Fruit fly (Drosophila melanogaster): ENCODE results near the gene CG43445.

The CG43445 gene

DNA sequence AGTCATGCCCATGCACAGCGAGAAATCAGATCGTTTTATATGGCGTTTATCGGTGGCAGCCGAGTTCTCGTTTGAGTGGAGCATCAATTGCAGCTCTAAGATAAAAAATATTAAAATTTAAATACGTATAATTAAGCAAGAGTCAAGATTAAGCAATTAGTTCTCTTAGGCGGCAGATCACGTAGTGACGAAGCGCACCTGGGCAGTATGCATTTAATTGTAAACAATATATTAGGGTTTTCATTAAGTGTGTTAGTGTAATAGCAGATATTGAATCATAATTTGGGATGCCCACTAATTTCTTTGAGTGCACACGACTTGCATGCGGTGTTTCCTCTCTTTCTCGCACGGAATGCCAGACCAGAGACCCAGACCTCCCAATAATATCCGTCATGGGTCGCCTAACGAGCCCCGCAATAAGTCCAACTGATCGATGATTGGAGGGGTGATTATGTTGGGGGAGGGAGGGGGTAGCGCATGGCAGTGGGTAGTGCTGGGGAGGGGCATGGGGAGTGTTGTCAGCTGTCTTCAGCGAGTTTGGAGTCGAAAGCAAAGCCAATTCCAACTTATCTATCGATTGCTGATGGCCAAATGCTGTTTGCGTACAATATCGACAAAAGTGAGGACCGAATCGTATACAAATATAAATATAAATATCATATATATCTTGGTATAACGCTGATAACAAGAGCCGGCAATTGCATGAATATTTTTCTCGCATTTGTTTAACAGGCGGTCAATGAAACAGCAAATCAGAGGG lies 38.4 kb downstream of the CG43445 start (continued):
- TF ChIP-seq Atf3 (GFP tag; optimal IDR thresholded peaks at IDR 0.05), result peak; percentile 54

DNA sequence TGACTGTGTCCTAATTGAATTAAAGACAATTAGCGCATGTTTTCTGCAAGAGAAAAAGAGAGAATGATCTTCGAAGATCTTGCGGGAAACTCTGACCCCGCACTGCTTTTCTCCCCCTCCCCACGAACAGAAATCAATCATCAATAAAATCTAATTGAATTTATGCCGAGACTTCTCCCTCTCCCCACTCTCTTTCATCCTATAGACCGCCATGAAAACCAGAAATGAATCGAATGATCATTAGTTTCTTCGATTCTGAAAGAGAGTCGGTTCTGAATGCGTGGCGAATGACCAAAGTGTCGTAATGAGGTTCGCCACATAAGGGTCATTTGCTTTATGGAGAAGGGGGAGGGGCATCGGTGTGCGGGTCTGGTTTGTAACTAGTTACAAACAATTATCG lies 39.2 kb downstream of the CG43445 start:
- TF ChIP-seq CG9609 (GFP tag; optimal IDR thresholded peaks at IDR 0.05), result no peak
- TF ChIP-seq crol (GFP tag; IDR thresholded peaks at IDR 0.05), result peak; percentile 59
- TF ChIP-seq ems (GFP tag; optimal IDR thresholded peaks at IDR 0.05), result no peak
- TF ChIP-seq Ets65A (GFP tag), result peak; percentile 84
- no peak for TF ChIP-seq Dbx (GFP tag; IDR thresholded peaks at IDR 0.05)
- TF ChIP-seq dm (GFP tag; optimal IDR thresholded peaks at IDR 0.05), result no peak
- TF ChIP-seq gcm (GFP tag; optimal IDR thresholded peaks at IDR 0.05), result peak; percentile 88
- no peak for TF ChIP-seq ase (GFP tag; IDR thresholded peaks at IDR 0.05)
- no peak for TF ChIP-seq Taf1 (GFP tag; IDR thresholded peaks at IDR 0.05)
- no peak for TF ChIP-seq CG1529 (GFP tag; optimal IDR thresholded peaks at IDR 0.05)
- TF ChIP-seq CG1603 (tag; optimal IDR thresholded peaks at IDR 0.05), result no peak
- TF ChIP-seq repo (GFP tag; optimal IDR thresholded peaks at IDR 0.05), result peak; percentile 17
- TF ChIP-seq sd (tag; optimal IDR thresholded peaks at IDR 0.05), result no peak
- TF ChIP-seq Hmr (GFP tag; optimal IDR thresholded peaks at IDR 0.05), result no peak
- no peak for TF ChIP-seq E2f1 (GFP tag; IDR thresholded peaks at IDR 0.05)
- TF ChIP-seq sens (GFP tag), result peak; percentile 20
- no peak for TF ChIP-seq CG17568 (GFP tag; optimal IDR thresholded peaks at IDR 0.05)
- no peak for TF ChIP-seq NC2α (GFP tag; optimal IDR thresholded peaks at IDR 0.05)
- no peak for TF ChIP-seq lmd (GFP tag; IDR thresholded peaks at IDR 0.05)
- no peak for TF ChIP-seq scrt (GFP tag; optimal IDR thresholded peaks at IDR 0.05)

DNA sequence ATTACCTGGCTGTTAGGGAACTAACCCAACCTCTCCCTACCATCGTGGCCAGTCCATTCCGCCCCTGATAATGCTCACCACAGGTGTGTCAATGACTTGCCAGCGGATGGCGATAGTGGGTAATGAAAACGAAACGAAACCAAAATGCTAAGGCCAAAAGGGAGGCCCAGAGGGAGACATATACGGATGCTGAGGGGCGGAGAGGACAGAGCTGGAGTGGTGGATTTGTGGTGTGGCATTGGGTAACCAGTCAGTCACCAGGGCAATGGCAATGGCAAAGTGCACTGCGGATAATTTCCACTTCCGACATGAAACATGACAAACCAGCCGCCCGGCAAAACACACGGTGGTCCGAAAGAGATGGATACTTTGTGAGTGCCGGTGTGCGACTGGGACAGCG lies 40.1 kb downstream of the CG43445 start:
- TF ChIP-seq CG11723 (GFP tag; optimal IDR thresholded peaks at IDR 0.05), result no peak
- no peak for TF ChIP-seq zfh1 (GFP tag; IDR thresholded peaks at IDR 0.05)
- peak; percentile 43 for TF ChIP-seq CG17385 (GFP tag; optimal IDR thresholded peaks at IDR 0.05)
- no peak for TF ChIP-seq CG17328 (GFP tag; IDR thresholded peaks at IDR 0.05)
- peak; percentile 46 for TF ChIP-seq CG1832 (GFP tag; optimal IDR thresholded peaks at IDR 0.05)
- TF ChIP-seq Hr39 (optimal IDR thresholded peaks at IDR 0.05), result no peak
- TF ChIP-seq chinmo (GFP tag; IDR thresholded peaks at IDR 0.05; ENCODE audit: partially characterized antibody), result 0 out of 4 replicates have a peak, but pooled peaks have one; percentile 14
- TF ChIP-seq Doc3 (GFP tag; IDR thresholded peaks at IDR 0.05; ENCODE audit: partially characterized antibody), result 0 out of 3 replicates have a peak, but pooled peaks have one; percentile 21
- no peak for TF ChIP-seq trh (GFP tag; optimal IDR thresholded peaks at IDR 0.05)
- peak; percentile 76 for TF ChIP-seq crol (GFP tag; IDR thresholded peaks at IDR 0.05)
- no peak for TF ChIP-seq Ravus (GFP tag; IDR thresholded peaks at IDR 0.05)
- TF ChIP-seq Med (GFP tag), result peak; percentile 37
- peak; percentile 57 for TF ChIP-seq Ets65A (GFP tag)
- no peak for TF ChIP-seq kah (GFP tag; optimal IDR thresholded peaks at IDR 0.05)
- no peak for TF ChIP-seq TFAM (GFP tag; optimal IDR thresholded peaks at IDR 0.05)
- no peak for TF ChIP-seq CG9932 (GFP tag; IDR thresholded peaks at IDR 0.05)
- TF ChIP-seq CG18476 (GFP tag; optimal IDR thresholded peaks at IDR 0.05), result no peak

DNA sequence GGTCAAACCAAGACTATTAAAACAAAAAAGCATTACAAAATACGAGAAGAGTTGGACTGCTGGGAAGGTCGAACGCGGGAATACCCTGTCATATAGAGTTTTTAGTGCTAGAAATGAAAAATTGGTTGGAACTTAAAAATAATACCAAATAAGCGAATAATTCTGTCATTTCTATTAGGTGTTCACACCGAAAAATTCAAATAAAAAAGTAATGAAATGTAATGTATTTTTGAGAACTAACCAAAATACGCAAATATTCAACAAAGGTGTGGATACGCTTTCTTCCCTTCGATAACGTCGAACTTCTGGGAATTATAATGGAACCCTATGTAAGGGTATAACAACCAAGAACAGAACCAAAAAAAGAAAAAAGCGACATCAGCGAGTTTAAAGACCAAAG lies 40.6 kb downstream of the CG43445 start:
- TF ChIP-seq grau (tag; optimal IDR thresholded peaks at IDR 0.05) (peak; percentile 24), CG2678 (tag; optimal IDR thresholded peaks at IDR 0.05) (peak; percentile 9), CG17802 (tag; optimal IDR thresholded peaks at IDR 0.05) (no peak), nmo (GFP tag; optimal IDR thresholded peaks at IDR 0.05) (peak; percentile 9), sens (GFP tag) (peak; percentile 75), Xrp1 (GFP tag; IDR thresholded peaks at IDR 0.05) (peak; percentile 42; the same call in 1 of the 2 replicates), D19B (GFP tag; optimal IDR thresholded peaks at IDR 0.05) (peak; percentile 11), gem (tag; optimal IDR thresholded peaks at IDR 0.05) (peak; percentile 12), CG18262 (tag; optimal IDR thresholded peaks at IDR 0.05) (peak; percentile 9), CG7928 (GFP tag; optimal IDR thresholded peaks at IDR 0.05) (no peak), D19A (tag; optimal IDR thresholded peaks at IDR 0.05) (peak; percentile 93), CG2712 (tag; optimal IDR thresholded peaks at IDR 0.05) (peak; percentile 16), CG3995 (GFP tag; optimal IDR thresholded peaks at IDR 0.05) (no peak)

Data from whole organism, embryonic.